Fruit fly (Drosophila melanogaster) whole organism, embryonic: ENCODE results near the gene CG14439.

ENCODE experiments used
- Adf1 ChIP-seq: fragments of 200-800 bp; sonication (Bioruptor generic); IDR thresholded peaks from 2 replicates; pipeline ENCODE4 v1.3.6; 2022; ENCODE audit warnings: missing biosample characterization, missing genetic modification characterization
- Bdp1 ChIP-seq: fragments of 200-800 bp; sonication (Bioruptor generic); optimal IDR thresholded peaks from 3 replicates; lab custom pipeline; 2016; ENCODE audit warnings: missing biosample characterization, missing genetic modification characterization
- CG10321 ChIP-seq: fragments of 200-800 bp; sonication (Bioruptor generic); IDR thresholded peaks from 2 replicates; pipeline ENCODE4 v1.3.6; 2022; ENCODE audit warnings: missing biosample characterization, missing genetic modification characterization
- CG11093 ChIP-seq: fragments of 200-800 bp; sonication (Bioruptor generic); IDR thresholded peaks from 3 replicates; pipeline ENCODE4 v1.3.6; 2022; ENCODE audit warnings: missing biosample characterization, missing genetic modification characterization
- CG13296 ChIP-seq: fragments of 200-800 bp; sonication (Bioruptor generic); optimal IDR thresholded peaks from 3 replicates; lab custom pipeline; 2018; ENCODE audit warnings: missing biosample characterization, mild to moderate bottlenecking, missing genetic modification characterization
- CG13624 ChIP-seq: fragments of 200-800 bp; sonication (Bioruptor generic); optimal IDR thresholded peaks from 2 replicates; lab custom pipeline; 2016; ENCODE audit warnings: missing biosample characterization, missing genetic modification characterization
- CG16779 ChIP-seq: fragments of 200-800 bp; sonication (Bioruptor generic); IDR thresholded peaks from 2 replicates; pipeline ENCODE4 v1.3.6; 2022; ENCODE audit warnings: missing biosample characterization, missing genetic modification characterization
- CG17328 ChIP-seq: fragments of 200-800 bp; sonication (Bioruptor generic); IDR thresholded peaks from 2 replicates; pipeline ENCODE4 v1.3.6; 2022; ENCODE audit warnings: missing biosample characterization, missing genetic modification characterization
- CG18262 ChIP-seq: fragments of 200-800 bp; optimal IDR thresholded peaks from 3 replicates; lab custom pipeline; 2019; ENCODE audit warnings: missing biosample characterization, mild to moderate bottlenecking, missing genetic modification characterization, moderate library complexity
- CG30020 ChIP-seq: fragments of 200-800 bp; optimal IDR thresholded peaks from 2 replicates; lab custom pipeline; 2019; ENCODE audit warnings: missing biosample characterization, mild to moderate bottlenecking, missing genetic modification characterization, moderate library complexity
- CG32772 ChIP-seq: fragments of 200-800 bp; sonication (Bioruptor generic); IDR thresholded peaks from 2 replicates; pipeline ENCODE4 v1.3.6; 2022; ENCODE audit warnings: missing biosample characterization, missing genetic modification characterization
- CG4282 ChIP-seq: fragments of 200-800 bp; sonication (Bioruptor generic); optimal IDR thresholded peaks from 2 replicates; lab custom pipeline; 2016; ENCODE audit warnings: missing biosample characterization, missing genetic modification characterization
- CG4328 ChIP-seq: fragments of 200-800 bp; sonication (Bioruptor generic); optimal IDR thresholded peaks from 3 replicates; lab custom pipeline; 2017; ENCODE audit warnings: missing biosample characterization, missing genetic modification reagents, missing genetic modification characterization
- CG6254 ChIP-seq: fragments of 200-800 bp; sonication (Bioruptor generic); optimal IDR thresholded peaks from 3 replicates; lab custom pipeline; 2017; ENCODE audit warnings: mild to moderate bottlenecking, missing biosample characterization, missing genetic modification reagents, missing genetic modification characterization
- CG6813 ChIP-seq: fragments of 200-800 bp; sonication (Bioruptor generic); optimal IDR thresholded peaks from 2 replicates; lab custom pipeline; 2017; ENCODE audit warnings: missing biosample characterization, missing genetic modification characterization, mild to moderate bottlenecking, moderate library complexity, missing genetic modification reagents
- CG6854 ChIP-seq: fragments of 200-800 bp; sonication (Bioruptor generic); optimal IDR thresholded peaks from 3 replicates; lab custom pipeline; 2017; ENCODE audit warnings: missing biosample characterization, mild to moderate bottlenecking, missing genetic modification characterization
- CG7963 ChIP-seq: fragments of 200-800 bp; sonication (Bioruptor generic); IDR thresholded peaks from 3 replicates; pipeline ENCODE4 v1.3.6; 2022; ENCODE audit warnings: missing biosample characterization, missing genetic modification characterization; ENCODE audit not compliant: partially characterized antibody
- CG8924 ChIP-seq: fragments of 200-800 bp; optimal IDR thresholded peaks from 3 replicates; lab custom pipeline; 2019; ENCODE audit warnings: missing biosample characterization, mild to moderate bottlenecking, missing genetic modification characterization, moderate library complexity
- Eip74EF ChIP-seq, 2 experiments: fragments of 200-800 bp in 1 of 2; fragments of >200 bp in 1 of 2; sonication (Bioruptor generic) in 1 of 2; optimal IDR thresholded peaks; 2 replicates each; lab custom pipeline; 2017 to 2019; ENCODE audit warnings: missing biosample characterization in 2 of 2, missing genetic modification characterization in 2 of 2, mild to moderate bottlenecking in 1 of 2, moderate library complexity in 1 of 2
- Gsc ChIP-seq: fragments of 200-800 bp; sonication (Bioruptor generic); IDR thresholded peaks from 2 replicates; pipeline ENCODE4 v1.3.6; 2022; ENCODE audit warnings: missing biosample characterization, missing genetic modification characterization
- Hr78 ChIP-seq, 2 experiments: fragments of 200-800 bp in 1 of 2; fragments of >200 bp in 1 of 2; sonication (Bioruptor generic) in 1 of 2; optimal IDR thresholded peaks; 2 replicates each; lab custom pipeline; 2017 to 2019; ENCODE audit warnings: missing biosample characterization in 2 of 2, missing genetic modification characterization in 2 of 2, mild to moderate bottlenecking in 1 of 2, moderate library complexity in 1 of 2
- NC2α ChIP-seq: fragments of 200-800 bp; sonication (Bioruptor generic); optimal IDR thresholded peaks from 2 replicates; lab custom pipeline; 2016; ENCODE audit warnings: missing biosample characterization, missing genetic modification characterization
- NC2β ChIP-seq: fragments of 200-800 bp; sonication (Bioruptor generic); optimal IDR thresholded peaks from 2 replicates; lab custom pipeline; 2016; ENCODE audit warnings: missing biosample characterization, missing genetic modification characterization
- NfI ChIP-seq: fragments of 200-800 bp; sonication (Bioruptor generic); optimal IDR thresholded peaks from 3 replicates; lab custom pipeline; 2018; ENCODE audit warnings: missing biosample characterization, mild to moderate bottlenecking, missing genetic modification characterization, moderate library complexity
- Opbp ChIP-seq: fragments of 200-800 bp; sonication (Bioruptor generic); IDR thresholded peaks from 3 replicates; pipeline ENCODE4 v1.3.6; 2022; ENCODE audit warnings: missing biosample characterization, missing genetic modification characterization; ENCODE audit not compliant: partially characterized antibody
- Optix ChIP-seq: fragments of 200-800 bp; sonication (Bioruptor generic); IDR thresholded peaks from 3 replicates; pipeline ENCODE4 v1.3.6; 2022; ENCODE audit warnings: missing biosample characterization, missing genetic modification characterization
- Rx ChIP-seq: fragments of 200-800 bp; sonication (Bioruptor generic); IDR thresholded peaks from 2 replicates; pipeline ENCODE4 v1.3.6; 2022; ENCODE audit warnings: missing biosample characterization, missing genetic modification characterization
- Sin3A ChIP-seq: fragments of >200 bp; optimal IDR thresholded peaks from 2 replicates; lab custom pipeline; 2018
- Sry-β ChIP-seq: fragments of 200-800 bp; sonication (Bioruptor generic); optimal IDR thresholded peaks from 2 replicates; lab custom pipeline; 2018; ENCODE audit warnings: missing biosample characterization, mild to moderate bottlenecking, missing genetic modification characterization, moderate library complexity
- Ssrp ChIP-seq: fragments of 200-800 bp; sonication (Bioruptor generic); optimal IDR thresholded peaks from 2 replicates; lab custom pipeline; 2018; ENCODE audit warnings: missing biosample characterization, mild to moderate bottlenecking, missing genetic modification characterization, moderate library complexity
- Trl ChIP-seq, 3 experiments: fragments of >200 bp in 2 of 3; fragments of 200-800 bp in 1 of 3; sonication (Bioruptor generic) in 1 of 3; optimal IDR thresholded peaks; 2 replicates in 1 of 3; 3 replicates in 2 of 3; lab custom pipeline; 2016 to 2017; ENCODE audit warnings: missing biosample characterization in 1 of 3, missing genetic modification characterization in 1 of 3
- aop ChIP-seq: fragments of 200-800 bp; sonication (Bioruptor generic); IDR thresholded peaks from 2 replicates; pipeline ENCODE4 v1.3.6; 2022; ENCODE audit warnings: missing biosample characterization, missing genetic modification characterization
- bcd ChIP-seq: fragments of 200-800 bp; sonication (Bioruptor generic); optimal IDR thresholded peaks from 2 replicates; lab custom pipeline; 2017; ENCODE audit warnings: missing biosample characterization, mild to moderate bottlenecking, missing genetic modification characterization
- chif ChIP-seq, 2 experiments: fragments of 200-800 bp; sonication (Bioruptor generic); optimal IDR thresholded peaks; 3 replicates each; lab custom pipeline; 2016; ENCODE audit warnings: missing biosample characterization in 2 of 2, missing genetic modification characterization in 2 of 2
- ci ChIP-seq: fragments of 200-800 bp; sonication (Bioruptor generic); IDR thresholded peaks from 3 replicates; pipeline ENCODE4 v1.3.6; 2022; ENCODE audit warnings: missing biosample characterization, missing genetic modification characterization
- danr ChIP-seq: fragments of 200-800 bp; sonication (Bioruptor generic); IDR thresholded peaks from 2 replicates; pipeline ENCODE4 v1.3.6; 2022; ENCODE audit warnings: missing biosample characterization, missing genetic modification characterization
- dmrt99B ChIP-seq: fragments of 200-800 bp; sonication (Bioruptor generic); optimal IDR thresholded peaks from 2 replicates; lab custom pipeline; 2018; ENCODE audit warnings: missing biosample characterization, mild to moderate bottlenecking, missing genetic modification characterization, moderate library complexity
- dpn ChIP-seq, 2 experiments: fragments of 200-800 bp; sonication (Bioruptor generic); optimal IDR thresholded peaks; 3 replicates each; lab custom pipeline; 2016; ENCODE audit warnings: missing biosample characterization in 2 of 2, missing genetic modification characterization in 2 of 2
- esg ChIP-seq: fragments of 200-800 bp; sonication (Bioruptor generic); conservative IDR thresholded peaks from 2 replicates; pipeline ENCODE4 v1.3.6; 2022; ENCODE audit warnings: missing biosample characterization, missing genetic modification characterization
- inv ChIP-seq: fragments of 200-800 bp; sonication (Bioruptor generic); IDR thresholded peaks from 2 replicates; pipeline ENCODE4 v1.3.6; 2022; ENCODE audit warnings: missing biosample characterization, missing genetic modification characterization; ENCODE audit not compliant: partially characterized antibody
- mam ChIP-seq: fragments of 200-800 bp; sonication (Bioruptor generic); optimal IDR thresholded peaks from 3 replicates; lab custom pipeline; 2016; ENCODE audit warnings: missing biosample characterization, missing genetic modification characterization
- nerfin-1 ChIP-seq: fragments of 200-800 bp; sonication (Bioruptor generic); optimal IDR thresholded peaks from 3 replicates; lab custom pipeline; 2019; ENCODE audit warnings: missing biosample characterization, mild to moderate bottlenecking, missing genetic modification characterization, moderate library complexity
- otp ChIP-seq: fragments of 200-800 bp; sonication (Bioruptor generic); IDR thresholded peaks from 3 replicates; pipeline ENCODE4, ENCODE4 v1.3.6; 2022; ENCODE audit warnings: missing biosample characterization, missing genetic modification characterization
- phol ChIP-seq: fragments of 200-800 bp; sonication (Bioruptor generic); optimal IDR thresholded peaks from 3 replicates; lab custom pipeline; 2018; ENCODE audit warnings: missing biosample characterization, mild to moderate bottlenecking, missing genetic modification characterization, moderate library complexity
- pnt ChIP-seq: fragments of 200-800 bp; sonication (Bioruptor generic); optimal IDR thresholded peaks from 3 replicates; lab custom pipeline; 2016; ENCODE audit warnings: missing biosample characterization, missing genetic modification characterization
- pzg ChIP-seq: fragments of 200-800 bp; sonication (Bioruptor generic); optimal IDR thresholded peaks from 3 replicates; lab custom pipeline; 2018; ENCODE audit warnings: missing biosample characterization, mild to moderate bottlenecking, missing genetic modification characterization, moderate library complexity
- repo ChIP-seq: fragments of 200-800 bp; sonication (Bioruptor generic); optimal IDR thresholded peaks from 2 replicates; lab custom pipeline; 2016; ENCODE audit warnings: missing biosample characterization, missing genetic modification characterization
- tap ChIP-seq: fragments of 200-800 bp; optimal IDR thresholded peaks from 3 replicates; lab custom pipeline; 2019; ENCODE audit warnings: missing biosample characterization, mild to moderate bottlenecking, missing genetic modification characterization, moderate library complexity
- tup ChIP-seq: fragments of 200-800 bp; sonication (Bioruptor generic); optimal IDR thresholded peaks from 2 replicates; lab custom pipeline; 2016; ENCODE audit warnings: missing biosample characterization, mild to moderate bottlenecking, missing genetic modification characterization, moderate library complexity

CG14439 gene

DNA sequence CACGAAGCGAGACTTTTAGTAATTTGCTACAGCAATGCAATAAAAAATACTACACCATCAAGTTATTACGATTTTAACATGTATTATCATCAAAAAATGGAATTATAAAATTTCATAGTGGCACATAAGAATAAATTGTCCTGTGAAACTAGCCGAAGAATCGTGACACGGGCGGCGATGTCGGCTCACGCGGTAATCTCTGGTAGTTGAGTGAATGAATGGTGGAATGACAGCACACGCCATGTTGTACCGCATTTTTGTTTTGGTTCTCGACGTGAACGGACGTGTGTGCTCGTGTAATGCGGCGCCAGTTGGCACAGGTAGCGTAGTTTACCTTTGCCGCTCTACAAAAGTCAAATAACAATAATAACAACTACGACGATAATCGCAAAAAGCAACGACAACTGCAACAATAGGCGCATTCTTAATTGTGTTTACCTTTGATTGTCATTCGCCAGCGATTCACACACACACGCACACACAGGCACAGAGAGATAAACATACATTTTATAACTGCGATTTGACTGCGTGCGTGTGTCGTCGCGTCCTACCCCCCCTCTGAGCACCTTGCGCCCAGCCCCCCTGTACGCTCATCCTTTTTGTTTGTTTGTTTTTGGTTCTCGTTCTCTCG is 48.0 kb upstream of the CG14439 start, which contains the start of gene CG14441 (continued):
- TF ChIP-seq dpn (GFP tag; optimal IDR thresholded peaks at IDR 0.05; lab: Kevin White, UChicago) (peak; percentile 5 to 21), chif (GFP tag; optimal IDR thresholded peaks at IDR 0.05; lab: Kevin White, UChicago) (no peak), CG17328 (GFP tag; lab: Robert Waterston, UW) (no peak), pzg (GFP tag; lab: Kevin White, UChicago) (peak; percentile 10), tup (GFP tag; lab: Kevin White, UChicago) (no peak), mam (GFP tag; lab: Kevin White, UChicago) (peak; percentile 37), tap (tag; lab: Kevin White, UChicago) (no peak), Gsc (GFP tag; lab: Robert Waterston, UW) (no peak), CG16779 (GFP tag; lab: Robert Waterston, UW) (no peak), Opbp (peak; percentile 93), CG13296 (GFP tag; lab: Kevin White, UChicago) (peak; percentile 78), CG7963 (peak; percentile 92), danr (GFP tag; lab: Robert Waterston, UW) (no peak), inv (GFP tag; lab: Robert Waterston, UW) (peak; percentile 95), aop (no peak), bcd (GFP tag; lab: Kevin White, UChicago) (peak; percentile 30), CG10321 (GFP tag; lab: Robert Waterston, UW) (no peak), Sin3A (no peak), Rx (no peak), CG6854 (GFP tag; lab: Kevin White, UChicago) (peak; percentile 68), CG18262 (tag; lab: Kevin White, UChicago) (peak; percentile 17), ci (GFP tag; lab: Robert Waterston, UW) (peak; percentile 66; the same call in 1 of the 3 replicates), Trl (optimal IDR thresholded peaks at IDR 0.05; lab: Kevin White, UChicago) (no peak), Trl (GFP tag; optimal IDR thresholded peaks at IDR 0.05; lab: Kevin White, UChicago) (peak; percentile 28), phol (peak; percentile 62), esg (GFP tag; lab: Robert Waterston, UW) (no peak), CG4282 (GFP tag; lab: Kevin White, UChicago) (no peak), CG13624 (GFP tag; lab: Kevin White, UChicago) (peak; percentile 45), Bdp1 (GFP tag; lab: Kevin White, UChicago) (no peak), CG6813 (GFP tag; lab: Kevin White, UChicago) (peak; percentile 34), otp (peak; percentile 39; the same call in 1 of the 3 replicates), CG8924 (tag; lab: Kevin White, UChicago) (peak; percentile 73), Sry-β (GFP tag; lab: Kevin White, UChicago) (peak; percentile 96), CG6254 (GFP tag; lab: Kevin White, UChicago) (peak; percentile 34), pnt (GFP tag; lab: Kevin White, UChicago) (no peak), NC2α (GFP tag; lab: Kevin White, UChicago) (peak; percentile 37), CG11093 (GFP tag; lab: Robert Waterston, UW) (no peak), CG30020 (peak; percentile 6), CG4328 (peak; percentile 26), dmrt99B (tag; lab: Kevin White, UChicago) (peak; percentile 56), nerfin-1 (tag; lab: Kevin White, UChicago) (peak; percentile 66), CG32772 (GFP tag; lab: Robert Waterston, UW) (no peak), Ssrp (tag; lab: Kevin White, UChicago) (no peak), repo (GFP tag; lab: Kevin White, UChicago) (no peak), Hr78 (GFP tag; optimal IDR thresholded peaks at IDR 0.05; lab: Kevin White, UChicago) (no peak), Eip74EF (GFP tag; optimal IDR thresholded peaks at IDR 0.05; lab: Kevin White, UChicago) (peak in 1 of 2 experiments; percentile 66), NfI (GFP tag; lab: Kevin White, UChicago) (peak; percentile 43), Optix (GFP tag; lab: Robert Waterston, UW) (no peak), Adf1 (peak; percentile 41; the same call in 1 of the 2 replicates), NC2β (GFP tag; lab: Kevin White, UChicago) (no peak)
